Fruit fly (Drosophila melanogaster) whole organism, prepupa: Measurements from ENCODE around the gene CHES-1-like.

Experiments used
- CG7368 ChIP-seq: fragments of 200-800 bp; sonication (Bioruptor generic); optimal IDR thresholded peaks from 3 replicates; lab custom pipeline; 2016; ENCODE audit warnings: missing biosample characterization, missing genetic modification characterization
- Eip75B ChIP-seq: fragments of 200-800 bp; sonication (Bioruptor generic); optimal IDR thresholded peaks from 3 replicates; lab custom pipeline; 2016; ENCODE audit warnings: missing biosample characterization, missing genetic modification characterization
- Eip78C ChIP-seq: fragments of 200-800 bp; sonication (Bioruptor generic); peaks from one replicate; lab custom pipeline; 2016; ENCODE audit warnings: missing biosample characterization, missing genetic modification characterization
- Ets96B ChIP-seq: fragments of 200-800 bp; optimal IDR thresholded peaks from 2 replicates; lab custom pipeline; 2019; ENCODE audit warnings: missing biosample characterization, mild to moderate bottlenecking, missing genetic modification characterization, moderate library complexity
- Hr4 ChIP-seq: fragments of 200-800 bp; sonication (Bioruptor generic); optimal IDR thresholded peaks from 3 replicates; lab custom pipeline; 2016; ENCODE audit warnings: missing biosample characterization, missing genetic modification characterization
- Lpt ChIP-seq: fragments of 200-800 bp; sonication (Bioruptor generic); optimal IDR thresholded peaks from 3 replicates; lab custom pipeline; 2016; ENCODE audit warnings: missing biosample characterization, missing genetic modification characterization
- OdsH ChIP-seq: fragments of 200-800 bp; sonication (Bioruptor generic); optimal IDR thresholded peaks from 3 replicates; lab custom pipeline; 2016; ENCODE audit warnings: missing biosample characterization, missing genetic modification characterization
- Sox15 ChIP-seq: fragments of 200-800 bp; sonication (Bioruptor generic); optimal IDR thresholded peaks from 3 replicates; lab custom pipeline; 2016; ENCODE audit warnings: missing biosample characterization, missing genetic modification characterization
- cyc ChIP-seq: fragments of 200-800 bp; sonication (Bioruptor generic); optimal IDR thresholded peaks from 3 replicates; lab custom pipeline; 2016; ENCODE audit warnings: missing biosample characterization, missing genetic modification characterization
- lz ChIP-seq: fragments of 200-800 bp; sonication (Bioruptor generic); optimal IDR thresholded peaks from 3 replicates; lab custom pipeline; 2016; ENCODE audit warnings: missing biosample characterization, missing genetic modification characterization
- topi ChIP-seq: fragments of 200-800 bp; sonication (Bioruptor generic); optimal IDR thresholded peaks from 3 replicates; lab custom pipeline; 2016; ENCODE audit warnings: missing biosample characterization, missing genetic modification characterization

DNA sequence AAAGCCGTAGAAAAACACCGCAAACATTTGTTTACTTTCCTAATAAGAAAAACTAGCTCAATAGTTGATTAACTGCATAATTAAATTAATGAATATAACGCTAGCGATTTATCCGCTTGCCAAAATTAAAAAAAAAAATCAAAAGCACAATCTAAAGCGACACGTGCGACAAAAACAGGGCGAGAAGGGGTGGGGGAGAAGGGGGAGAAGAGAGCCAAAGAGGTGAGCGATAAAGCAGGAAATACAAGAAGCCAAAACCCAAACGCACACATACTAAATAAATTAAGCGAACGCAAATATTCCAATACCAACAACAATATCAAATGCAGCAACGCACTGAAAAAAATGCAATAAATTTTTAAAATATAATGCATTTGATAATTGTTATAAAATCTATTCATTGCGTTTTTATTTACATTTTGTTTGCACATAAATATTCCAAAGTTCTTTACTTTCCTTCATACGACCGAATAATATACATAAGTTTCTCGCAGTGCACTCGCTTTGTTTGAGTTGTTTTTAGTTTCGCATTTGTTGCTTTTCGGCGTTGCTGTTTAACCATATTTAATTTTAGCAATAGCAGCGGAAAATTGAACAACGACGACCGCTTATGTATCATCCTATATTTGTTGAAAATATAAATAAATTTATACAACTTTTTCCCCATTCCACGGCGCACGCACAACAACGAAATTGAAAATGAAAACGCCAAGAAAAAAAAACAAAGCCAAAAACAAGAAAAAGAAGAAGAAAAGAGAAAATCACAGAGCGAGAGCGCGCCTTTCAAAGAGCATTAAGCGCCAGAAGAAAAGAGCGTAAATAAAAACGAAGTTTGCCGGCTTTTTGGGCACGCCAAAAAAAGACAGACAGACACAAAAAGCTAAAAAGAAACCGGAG is 10.9 kb downstream of the CHES-1-like start:
- TF ChIP-seq Lpt (GFP tag; lab: Kevin White, UChicago) (peak; percentile 90), Ets96B (peak; percentile 88), topi (GFP tag; lab: Kevin White, UChicago) (peak; percentile 98), Eip75B (GFP tag; lab: Kevin White, UChicago) (peak; percentile 94), CG7368 (GFP tag; lab: Kevin White, UChicago) (peak; percentile 89), Sox15 (GFP tag; lab: Kevin White, UChicago) (peak; percentile 86), Hr4 (GFP tag; lab: Kevin White, UChicago) (peak; percentile 94), Eip78C (peak; percentile 98), cyc (GFP tag; lab: Kevin White, UChicago) (peak; percentile 97), lz (peak; percentile 97), OdsH (GFP tag; lab: Kevin White, UChicago) (peak; percentile 95)
